Worm (Caenorhabditis elegans): ENCODE results near the gene K02E7.10.
A peak's percentile ranks its signal among the peaks of the same experiment; 100 is the strongest.

K02E7.10 gene

DNA sequence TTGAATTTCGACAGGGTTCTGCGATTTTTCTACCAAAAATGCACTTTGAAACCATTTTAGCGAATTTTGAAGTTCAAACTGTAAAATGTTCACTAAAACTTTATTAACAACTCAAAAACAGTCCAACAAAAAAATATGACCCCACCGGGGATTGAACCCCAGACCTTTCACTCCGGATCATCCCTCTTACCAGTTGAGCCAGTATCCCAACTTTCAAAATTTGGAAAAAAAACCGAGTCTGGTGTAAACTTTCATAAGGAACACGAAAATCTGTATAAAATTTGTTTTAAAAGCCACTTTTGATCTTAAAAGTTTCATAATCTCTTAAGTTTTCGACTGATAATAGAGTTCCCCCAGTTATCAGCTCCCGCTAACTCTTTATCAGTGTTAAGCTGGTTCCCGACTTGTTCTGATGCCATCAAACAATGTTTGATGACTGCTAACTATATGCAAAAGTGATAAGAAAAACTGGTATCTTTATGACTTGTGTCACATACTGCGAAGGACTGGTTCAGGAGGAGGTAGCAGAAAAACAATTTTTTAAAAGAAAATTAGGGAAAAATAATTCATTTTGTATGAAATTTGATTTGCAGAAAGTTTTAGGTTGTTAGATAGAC lies 36.8 kb upstream of the K02E7.10 start (continued):
- no peak for TF ChIP-seq repo-1 (tag; optimal IDR thresholded peaks at IDR 0.05)
- no peak for TF ChIP-seq sea-2 (GFP tag; IDR thresholded peaks at IDR 0.05)
- no peak for TF ChIP-seq F49E8.2 (tag; optimal IDR thresholded peaks at IDR 0.05; ENCODE audit: insufficient read depth)
- TF ChIP-seq xnd-1 (tag; optimal IDR thresholded peaks at IDR 0.05): no peak
- TF ChIP-seq lsy-27 (tag; optimal IDR thresholded peaks at IDR 0.05; ENCODE audit: borderline replicate concordance, insufficient read depth): no peak
- no peak for TF ChIP-seq ztf-25 (GFP tag; IDR thresholded peaks at IDR 0.05)
- TF ChIP-seq ets-4 (GFP tag; optimal IDR thresholded peaks at IDR 0.05): peak; percentile 83
- no peak for TF ChIP-seq ztf-6 (GFP tag; IDR thresholded peaks at IDR 0.05)
- no peak for TF ChIP-seq ekl-4 (GFP tag; IDR thresholded peaks at IDR 0.05)
- TF ChIP-seq zim-3 (tag; optimal IDR thresholded peaks at IDR 0.05): no peak
- no peak for TF ChIP-seq fkh-3 (tag; optimal IDR thresholded peaks at IDR 0.05)
- TF ChIP-seq chd-7 (tag; optimal IDR thresholded peaks at IDR 0.05): no peak
- TF ChIP-seq mes-4 (tag; optimal IDR thresholded peaks at IDR 0.05): no peak
- no peak for TF ChIP-seq madf-8 (GFP tag; conservative IDR thresholded peaks at IDR 0.05)
- TF ChIP-seq ceh-27 (GFP tag; optimal IDR thresholded peaks at IDR 0.05): no peak
- TF ChIP-seq akir-1 (GFP tag; optimal IDR thresholded peaks at IDR 0.05): no peak
- no peak for TF ChIP-seq nfyb-1 (GFP tag; IDR thresholded peaks at IDR 0.05)
- no peak for TF ChIP-seq somi-1 (GFP tag; optimal IDR thresholded peaks at IDR 0.05)
- TF ChIP-seq unc-130 (GFP tag; optimal IDR thresholded peaks at IDR 0.05): no peak
- TF ChIP-seq nhr-90 (tag; optimal IDR thresholded peaks at IDR 0.05): no peak
- TF ChIP-seq lir-1 (GFP tag; conservative IDR thresholded peaks at IDR 0.05): no peak
- no peak for TF ChIP-seq nfya-2 (GFP tag; IDR thresholded peaks at IDR 0.05)
- TF ChIP-seq ceh-58 (GFP tag; IDR thresholded peaks at IDR 0.05): no peak
- no peak for TF ChIP-seq madf-6 (GFP tag; IDR thresholded peaks at IDR 0.05)

DNA sequence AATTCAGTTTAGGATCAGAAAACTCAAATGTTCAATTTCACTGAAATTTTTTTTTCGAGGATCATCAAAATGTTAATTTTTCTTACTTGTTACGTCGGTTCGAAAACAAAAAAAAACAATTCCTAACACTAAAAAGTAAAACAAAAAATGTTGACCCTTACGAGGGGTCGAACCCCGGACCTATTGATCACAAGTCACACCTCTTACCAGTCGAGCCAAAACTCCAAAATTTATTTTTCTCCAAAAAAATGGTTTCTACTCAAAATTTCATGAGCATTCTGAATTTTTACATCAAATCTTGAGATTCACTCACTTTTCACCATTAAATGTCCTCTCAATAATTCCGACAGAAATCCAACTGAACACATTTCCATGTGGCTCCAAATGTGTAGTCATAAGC lies 35.4 kb upstream of the K02E7.10 start:
- TF ChIP-seq tbp1 (GFP tag; optimal IDR thresholded peaks at IDR 0.05) (peak; percentile 66), attf-6 (GFP tag; IDR thresholded peaks at IDR 0.05) (no peak), rpc-1 (optimal IDR thresholded peaks at IDR 0.05) (peak; percentile 12), rpc-1 (tag; optimal IDR thresholded peaks at IDR 0.05) (peak; percentile 55), cebp-1 (GFP tag; IDR thresholded peaks at IDR 0.05) (no peak), cebp-1 (tag; optimal IDR thresholded peaks at IDR 0.05) (no peak), Y67H2A.10 (GFP tag; conservative IDR thresholded peaks at IDR 0.05) (no peak), F57A8.1 (GFP tag; optimal IDR thresholded peaks at IDR 0.05) (no peak), ceh-100 (GFP tag; IDR thresholded peaks at IDR 0.05) (no peak), dox-1 (GFP tag; IDR thresholded peaks at IDR 0.05) (no peak), madf-10 (tag; optimal IDR thresholded peaks at IDR 0.05) (no peak), rec-8 (tag; optimal IDR thresholded peaks at IDR 0.05) (no peak), mes-4 (tag; optimal IDR thresholded peaks at IDR 0.05) (no peak)

ce11 chrII:1101413-1101812 lies 34.6 kb upstream of the K02E7.10 start:
- TF ChIP-seq snpc-4 (GFP tag; optimal IDR thresholded peaks at IDR 0.05) (no peak), snpc-4 (tag; optimal IDR thresholded peaks at IDR 0.05) (no peak), nhr-80 (tag; optimal IDR thresholded peaks at IDR 0.05) (peak; percentile 47), ets-4 (GFP tag; optimal IDR thresholded peaks at IDR 0.05) (peak; percentile 0), ztf-18 (tag; optimal IDR thresholded peaks at IDR 0.05) (no peak), nhr-120 (GFP tag; IDR thresholded peaks at IDR 0.05) (no peak), unc-130 (GFP tag; optimal IDR thresholded peaks at IDR 0.05) (no peak), somi-1 (GFP tag; optimal IDR thresholded peaks at IDR 0.05) (no peak), T07F8.4 (tag; optimal IDR thresholded peaks at IDR 0.05) (no peak), egl-18 (GFP tag; IDR thresholded peaks at IDR 0.05) (no peak)
